Fruit fly (Drosophila melanogaster): ENCODE results near the gene CG18542.
"Not testable (repeated sequence)": the region's sequence is repeated elsewhere in the genome, so short reads cannot be mapped to it uniquely, and the experiment has no call there.

DNA sequence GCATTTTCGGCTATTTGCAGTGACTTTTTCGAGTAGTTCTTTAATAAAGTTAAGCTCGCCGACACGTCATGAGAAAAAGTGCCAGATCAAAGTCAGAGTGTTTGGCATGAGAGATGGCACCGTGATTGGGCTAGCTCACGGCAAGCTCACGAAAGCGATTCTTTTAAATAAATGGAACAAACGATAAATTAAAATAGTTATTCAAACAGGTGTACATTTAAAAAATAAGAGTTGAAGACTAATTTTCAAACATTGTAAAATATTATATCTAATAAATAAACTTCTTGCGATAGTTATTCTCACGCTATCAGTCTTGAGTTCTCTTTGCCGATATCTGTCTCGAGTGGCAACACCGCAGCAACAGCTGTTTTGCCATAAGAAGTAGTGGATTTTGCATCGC is at the start of gene CG18542, which contains the start of gene eca:
- TF ChIP-seq tj (GFP tag; optimal IDR thresholded peaks at IDR 0.05); cnc (optimal IDR thresholded peaks at IDR 0.05); CG1620 (GFP tag; optimal IDR thresholded peaks at IDR 0.05); CG33017 (tag; optimal IDR thresholded peaks at IDR 0.05); Hr96 (GFP tag; optimal IDR thresholded peaks at IDR 0.05); CG7101 (tag; optimal IDR thresholded peaks at IDR 0.05); CG5204 (GFP tag; optimal IDR thresholded peaks at IDR 0.05); ovo (GFP tag; optimal IDR thresholded peaks at IDR 0.05); CG7045 (GFP tag; optimal IDR thresholded peaks at IDR 0.05); kay (GFP tag; ENCODE audit: borderline replicate concordance); CG12768 (GFP tag; optimal IDR thresholded peaks at IDR 0.05); pad (GFP tag; optimal IDR thresholded peaks at IDR 0.05): not testable (repeated sequence)
